Worm (Caenorhabditis elegans) whole organism, L3 larva: ENCODE measurements around the gene ins-12.

Source experiments
- R02D3.7 ChIP-seq: fragments of 150-350 bp; optimal IDR thresholded peaks from 2 replicates; lab custom pipeline; 2014; ENCODE audit warnings: missing biosample characterization, missing genetic modification characterization
- ceh-28 ChIP-seq: fragments of 150-350 bp; optimal IDR thresholded peaks from 2 replicates; lab custom pipeline; 2014; ENCODE audit warnings: missing biosample characterization, missing genetic modification reagents, missing genetic modification characterization
- elt-2 ChIP-seq: sonication (generic microtip); optimal IDR thresholded peaks from 2 replicates; lab custom pipeline; 2016; ENCODE audit warnings: missing genetic modification reagents, mild to moderate bottlenecking, missing genetic modification characterization, missing compliant biosample characterization
- fkh-10 ChIP-seq: sonication (generic microtip); optimal IDR thresholded peaks from 2 replicates; lab custom pipeline; 2017; ENCODE audit warnings: missing biosample characterization, missing genetic modification reagents, missing genetic modification characterization
- hmg-11 ChIP-seq: sonication (generic microtip); optimal IDR thresholded peaks from 2 replicates; lab custom pipeline; 2016; ENCODE audit warnings: missing genetic modification characterization, missing compliant biosample characterization
- jun-1 ChIP-seq: fragments of 150-350 bp; optimal IDR thresholded peaks from 2 replicates; lab custom pipeline; 2014; ENCODE audit warnings: missing biosample characterization, missing genetic modification reagents, missing genetic modification characterization
- mml-1 ChIP-seq: fragments of 150-350 bp; sonication (generic microtip); optimal IDR thresholded peaks from 3 replicates; lab custom pipeline; 2014; ENCODE audit warnings: missing biosample characterization, missing genetic modification characterization
- nhr-11 ChIP-seq: fragments of 150-350 bp; optimal IDR thresholded peaks from 2 replicates; lab custom pipeline; 2014; ENCODE audit warnings: missing biosample characterization, missing genetic modification characterization
- nhr-237 ChIP-seq: fragments of 150-350 bp; optimal IDR thresholded peaks from 2 replicates; lab custom pipeline; 2014; ENCODE audit warnings: missing biosample characterization, missing genetic modification characterization
- nhr-77 ChIP-seq: fragments of 150-350 bp; optimal IDR thresholded peaks from 2 replicates; lab custom pipeline; 2014; ENCODE audit warnings: missing biosample characterization, missing genetic modification characterization
- pha-4 ChIP-seq: fragments of 150-350 bp; optimal IDR thresholded peaks from 2 replicates; lab custom pipeline; 2014; ENCODE audit warnings: missing biosample characterization, missing genetic modification reagents, missing genetic modification characterization
- unc-39 ChIP-seq: sonication (generic microtip); optimal IDR thresholded peaks from 4 replicates; lab custom pipeline; 2017; ENCODE audit warnings: missing biosample characterization, missing genetic modification characterization
- zag-1 ChIP-seq: fragments of 150-350 bp; optimal IDR thresholded peaks from 2 replicates; lab custom pipeline; 2014; ENCODE audit warnings: missing biosample characterization, missing genetic modification characterization
- ztf-11 ChIP-seq: fragments of 150-350 bp; optimal IDR thresholded peaks from 2 replicates; lab custom pipeline; 2014; ENCODE audit warnings: missing biosample characterization, missing genetic modification characterization

DNA sequence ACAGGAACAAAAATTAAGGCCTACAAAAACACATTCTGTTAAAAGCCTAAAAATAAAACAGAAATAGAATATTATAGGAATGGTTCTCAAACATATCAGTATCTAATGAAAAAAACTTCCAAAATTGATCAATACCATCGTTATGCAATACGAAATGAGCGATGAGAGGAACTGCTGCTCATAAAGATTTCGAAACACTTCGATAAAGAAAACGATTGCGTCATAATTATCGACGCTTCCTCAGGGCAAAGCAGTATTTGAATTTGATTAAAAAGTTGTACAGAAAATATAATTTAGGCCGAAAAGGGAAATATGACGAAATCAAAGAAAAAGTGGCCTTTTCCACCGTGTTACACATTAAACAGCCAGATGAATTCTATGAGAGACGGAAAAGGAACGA is 36.4 kb upstream of the ins-12 start:
- TF ChIP-seq hmg-11 (tag; lab: Kevin White, UChicago) (no peak), elt-2 (no peak), mml-1 (tag; lab: Kevin White, UChicago) (no peak), nhr-77 (no peak), unc-39 (tag; lab: Kevin White, UChicago) (no peak), fkh-10 (GFP tag; lab: Kevin White, UChicago) (no peak), zag-1 (tag; lab: Kevin White, UChicago) (no peak), R02D3.7 (no peak), nhr-237 (no peak), pha-4 (tag; lab: Kevin White, UChicago) (no peak), ceh-28 (tag; lab: Kevin White, UChicago) (no peak), jun-1 (tag; lab: Kevin White, UChicago) (no peak), ztf-11 (tag; lab: Kevin White, UChicago) (no peak), nhr-11 (tag; lab: Kevin White, UChicago) (no peak)
